Fruit fly (Drosophila melanogaster): ENCODE results near the gene CG7246.
A peak's percentile ranks its signal among the peaks of the same experiment; 100 is the strongest.

CG7246 gene

DNA sequence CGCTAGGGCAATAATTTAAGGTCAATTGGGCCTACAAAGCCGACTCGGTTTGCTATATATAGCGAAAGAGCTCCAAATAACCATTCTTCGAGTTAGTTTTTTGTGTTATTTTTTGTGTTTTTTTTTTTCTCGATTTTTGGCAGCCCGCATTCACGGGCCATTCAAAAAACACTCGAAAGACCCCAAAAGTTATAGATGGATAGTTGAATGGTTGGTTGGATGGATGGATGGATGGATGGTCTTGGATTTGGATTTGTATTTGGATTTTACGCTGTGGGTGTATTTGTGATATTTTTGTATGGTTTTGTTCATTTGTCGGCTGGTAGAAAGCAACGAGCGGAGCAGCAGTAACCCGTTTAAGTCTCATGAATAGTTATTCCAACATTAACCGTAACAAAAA lies 16.8 kb downstream of the CG7246 start:
- TF ChIP-seq sd (tag; optimal IDR thresholded peaks at IDR 0.05) (peak; percentile 44), mirr (GFP tag; optimal IDR thresholded peaks at IDR 0.05) (no peak), croc (GFP tag; conservative IDR thresholded peaks at IDR 0.05) (no peak), CG12236 (GFP tag; optimal IDR thresholded peaks at IDR 0.05) (no peak), abd-A (tag; optimal IDR thresholded peaks at IDR 0.05) (peak; percentile 14), CG11696 (GFP tag; IDR thresholded peaks at IDR 0.05) (no peak), Kr (GFP tag; optimal IDR thresholded peaks at IDR 0.05) (no peak), chm (GFP tag; IDR thresholded peaks at IDR 0.05) (no peak), CG8281 (tag; optimal IDR thresholded peaks at IDR 0.05) (peak; percentile 87), CG13894 (tag; optimal IDR thresholded peaks at IDR 0.05) (peak; percentile 55), ab (GFP tag; optimal IDR thresholded peaks at IDR 0.05) (no peak), br (optimal IDR thresholded peaks at IDR 0.05) (no peak)

DNA sequence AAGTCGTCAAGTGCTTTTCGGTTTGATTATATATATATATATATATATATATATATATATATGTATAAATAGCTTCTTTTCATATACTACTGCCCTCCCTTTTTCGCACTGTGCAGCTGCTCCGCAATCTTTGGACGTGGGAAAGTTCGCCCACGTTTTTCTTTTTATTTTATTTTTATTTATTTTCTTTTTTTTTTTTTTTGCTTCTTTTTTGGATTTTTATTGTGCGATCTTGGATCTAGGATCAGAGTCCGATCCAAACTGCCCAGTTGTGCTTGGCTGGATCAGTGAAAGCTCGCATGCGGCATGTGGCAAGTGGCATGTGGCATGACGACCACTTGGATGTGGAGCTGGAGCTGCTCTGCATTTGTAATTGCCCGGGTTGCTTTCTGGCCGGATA lies 17.4 kb downstream of the CG7246 start:
- TF ChIP-seq cad (GFP tag; optimal IDR thresholded peaks at IDR 0.05) = no peak
- no peak for TF ChIP-seq Ssrp (tag; optimal IDR thresholded peaks at IDR 0.05)
- TF ChIP-seq caup (GFP tag; optimal IDR thresholded peaks at IDR 0.05; ENCODE audit: severe bottlenecking) = no peak
- no peak for TF ChIP-seq CG7556 (GFP tag; optimal IDR thresholded peaks at IDR 0.05)
- TF ChIP-seq dpn (GFP tag; optimal IDR thresholded peaks at IDR 0.05) = no peak
- no peak for TF ChIP-seq ATbp (GFP tag; optimal IDR thresholded peaks at IDR 0.05)
- TF ChIP-seq oc (tag; optimal IDR thresholded peaks at IDR 0.05) = no peak
- TF ChIP-seq HmgZ (tag; optimal IDR thresholded peaks at IDR 0.05) = no peak
- no peak for TF ChIP-seq CG12299 (tag; optimal IDR thresholded peaks at IDR 0.05)
- TF ChIP-seq HLH4C (GFP tag; IDR thresholded peaks at IDR 0.05; ENCODE audit: partially characterized antibody) = no peak
- no peak for TF ChIP-seq CG9797 (GFP tag; optimal IDR thresholded peaks at IDR 0.05)

dm6 chrX:9062665-9063064 lies 18.2 kb downstream of the CG7246 start:
- TF ChIP-seq row (GFP tag; IDR thresholded peaks at IDR 0.05) = peak; percentile 48
- no peak for TF ChIP-seq CG1647 (GFP tag; optimal IDR thresholded peaks at IDR 0.05)
- TF ChIP-seq Fer2 (tag; optimal IDR thresholded peaks at IDR 0.05) = no peak
- 0 out of 3 replicates have a peak, but pooled peaks have one; percentile 10 for TF ChIP-seq CG17361 (GFP tag; IDR thresholded peaks at IDR 0.05)
- TF ChIP-seq CG9932 (GFP tag; IDR thresholded peaks at IDR 0.05) = peak; percentile 24; the same call in 1 of the 2 replicates
- no peak for TF ChIP-seq chif (GFP tag; optimal IDR thresholded peaks at IDR 0.05)
- peak; percentile 45; the same call in 1 of the 2 replicates for TF ChIP-seq al (GFP tag; IDR thresholded peaks at IDR 0.05)
- no peak for TF ChIP-seq CG4282 (GFP tag; optimal IDR thresholded peaks at IDR 0.05)
- 0 out of 3 replicates have a peak, but pooled peaks have one; percentile 18 for TF ChIP-seq zfh1 (GFP tag; IDR thresholded peaks at IDR 0.05)
- TF ChIP-seq Doc3 (GFP tag; IDR thresholded peaks at IDR 0.05; ENCODE audit: partially characterized antibody) = no peak
- no peak for TF ChIP-seq HHEX (GFP tag; optimal IDR thresholded peaks at IDR 0.05)
- no peak for TF ChIP-seq tll (GFP tag; optimal IDR thresholded peaks at IDR 0.05)
- peak; percentile 53 for TF ChIP-seq sob (GFP tag; IDR thresholded peaks at IDR 0.05)
- TF ChIP-seq tgo (GFP tag; IDR thresholded peaks at IDR 0.05) = peak; percentile 60
- 0 out of 2 replicates have a peak, but pooled peaks have one; percentile 28 for TF ChIP-seq seq (GFP tag; IDR thresholded peaks at IDR 0.05)
- TF ChIP-seq grau (tag; optimal IDR thresholded peaks at IDR 0.05) = peak; percentile 13
- 0 out of 3 replicates have a peak, but pooled peaks have one; percentile 24 for TF ChIP-seq Optix (GFP tag; IDR thresholded peaks at IDR 0.05)
- 0 out of 2 replicates have a peak, but pooled peaks have one; percentile 12 for TF ChIP-seq Ada2b (GFP tag; IDR thresholded peaks at IDR 0.05)
- peak; percentile 65 for TF ChIP-seq slbo (GFP tag; IDR thresholded peaks at IDR 0.05)
- peak; percentile 53 for TF ChIP-seq gem (tag; optimal IDR thresholded peaks at IDR 0.05)
- TF ChIP-seq CG7839 (tag; optimal IDR thresholded peaks at IDR 0.05) = peak; percentile 54
- peak; percentile 37; the same call in 1 of the 3 replicates for TF ChIP-seq B-H1 (GFP tag; IDR thresholded peaks at IDR 0.05)
- TF ChIP-seq CG18619 (GFP tag; optimal IDR thresholded peaks at IDR 0.05) = peak; percentile 21
- no peak for TF ChIP-seq CG15011 (GFP tag; optimal IDR thresholded peaks at IDR 0.05)
- peak; percentile 15 for TF ChIP-seq CG2120 (GFP tag; optimal IDR thresholded peaks at IDR 0.05)
- TF ChIP-seq CG18262 (tag; optimal IDR thresholded peaks at IDR 0.05) = peak; percentile 23
- TF ChIP-seq CG2202 (tag; optimal IDR thresholded peaks at IDR 0.05) = no peak
